Fruit fly (Drosophila melanogaster) whole organism, adult: ENCODE results near the gene yellow-e.

Source experiments
- CG5204 ChIP-seq: fragments of 200-800 bp; sonication (Bioruptor generic); optimal IDR thresholded peaks from 2 replicates; lab custom pipeline; 2016; ENCODE audit warnings: missing biosample characterization, missing genetic modification characterization
- kay ChIP-seq: fragments of 200-800 bp; sonication (Bioruptor generic); peaks from one replicate; lab custom pipeline; 2016; ENCODE audit warnings: missing biosample characterization, missing genetic modification characterization, borderline replicate concordance
- tj ChIP-seq: fragments of 200-800 bp; sonication (Bioruptor generic); optimal IDR thresholded peaks from 3 replicates; lab custom pipeline; 2017; ENCODE audit warnings: missing biosample characterization, mild to moderate bottlenecking, missing genetic modification characterization, moderate library complexity

dm6 chr3R:13448354-13448753 is 33.3 kb upstream of the yellow-e start:
- TF ChIP-seq kay (no peak), tj (GFP tag; lab: Kevin White, UChicago) (no peak), CG5204 (GFP tag; lab: Kevin White, UChicago) (no peak)
